In genomic region chr3R:27581263-27581868, dm6 we compare ENCODE assay signal across 4 fruit fly cellular contexts.
TF ChIP-seq lines count a peak whose summit lies in the region.

No protein-coding gene starts in this region.

TF ChIP-seq in whole organism, adult, 20 proteins besides CTCF, POLR2A, EP300 and RAD21 (continued from another document):
- TF ChIP-seq kay (GFP tag; lab: Kevin White, UChicago; ENCODE audit: borderline replicate concordance) (no peak), CG7101 (tag; optimal IDR thresholded peaks at IDR 0.05; lab: Kevin White, UChicago) (peak; percentile 79), Clk (GFP tag; optimal IDR thresholded peaks at IDR 0.05; lab: Kevin White, UChicago) (peak; percentile 25)

TF ChIP-seq in whole organism, embryonic, 481 proteins besides CTCF, POLR2A, EP300 and RAD21 (continued from another document and continues in another):
- TF ChIP-seq bigmax (GFP tag; optimal IDR thresholded peaks at IDR 0.05; lab: Kevin White, UChicago), result peak; percentile 27
- TF ChIP-seq NC2α (GFP tag; optimal IDR thresholded peaks at IDR 0.05; lab: Kevin White, UChicago), result no peak
- TF ChIP-seq CG2678 (tag; optimal IDR thresholded peaks at IDR 0.05; lab: Kevin White, UChicago), result peak; percentile 74
- no peak for TF ChIP-seq Hmx (GFP tag; optimal IDR thresholded peaks at IDR 0.05; lab: Kevin White, UChicago)
- no peak for TF ChIP-seq CG16815 (GFP tag; optimal IDR thresholded peaks at IDR 0.05; lab: Kevin White, UChicago)
- TF ChIP-seq ato (GFP tag; IDR thresholded peaks at IDR 0.05; lab: Robert Waterston, UW; ENCODE audit: partially characterized antibody), result no peak
- TF ChIP-seq CG12391 (tag; optimal IDR thresholded peaks at IDR 0.05; lab: Kevin White, UChicago), result peak; percentile 62
- peak; percentile 70 for TF ChIP-seq Hmr (GFP tag; optimal IDR thresholded peaks at IDR 0.05; lab: Kevin White, UChicago)
- no peak for TF ChIP-seq chinmo (GFP tag; IDR thresholded peaks at IDR 0.05; lab: Robert Waterston, UW; ENCODE audit: partially characterized antibody)
- no peak for TF ChIP-seq E2f1 (GFP tag; IDR thresholded peaks at IDR 0.05; lab: Robert Waterston, UW)
- TF ChIP-seq CG11247 (GFP tag; IDR thresholded peaks at IDR 0.05; lab: Robert Waterston, UW), result no peak
- peak; percentile 90 for TF ChIP-seq mirr (GFP tag; optimal IDR thresholded peaks at IDR 0.05; lab: Kevin White, UChicago)
- no peak for TF ChIP-seq Atf6 (GFP tag; IDR thresholded peaks at IDR 0.05; lab: Robert Waterston, UW)
- peak; percentile 89 for TF ChIP-seq Ets97D (GFP tag; optimal IDR thresholded peaks at IDR 0.05; lab: Kevin White, UChicago)
- TF ChIP-seq prd (optimal IDR thresholded peaks at IDR 0.05; lab: Kevin White, UChicago), result no peak
- no peak for TF ChIP-seq prd (GFP tag; IDR thresholded peaks at IDR 0.05; lab: Robert Waterston, UW)
- TF ChIP-seq ind (GFP tag; optimal IDR thresholded peaks at IDR 0.05; lab: Kevin White, UChicago), result peak; percentile 45
- no peak for TF ChIP-seq CG1602 (GFP tag; optimal IDR thresholded peaks at IDR 0.05; lab: Kevin White, UChicago)
- peak; percentile 43 for TF ChIP-seq Antp (GFP tag; optimal IDR thresholded peaks at IDR 0.05; lab: Kevin White, UChicago)
- TF ChIP-seq CG31388 (GFP tag; optimal IDR thresholded peaks at IDR 0.05; lab: Kevin White, UChicago), result peak; percentile 34
- TF ChIP-seq CG8281 (tag; optimal IDR thresholded peaks at IDR 0.05; lab: Kevin White, UChicago), result no peak
- TF ChIP-seq Dref (GFP tag; IDR thresholded peaks at IDR 0.05; lab: Robert Waterston, UW), result no peak
- TF ChIP-seq ap (GFP tag; IDR thresholded peaks at IDR 0.05; lab: Robert Waterston, UW), result no peak
- no peak for TF ChIP-seq C15 (GFP tag; IDR thresholded peaks at IDR 0.05; lab: Robert Waterston, UW)
- TF ChIP-seq sc (optimal IDR thresholded peaks at IDR 0.05; lab: Kevin White, UChicago), result no peak
- TF ChIP-seq sc (GFP tag; optimal IDR thresholded peaks at IDR 0.05; lab: Kevin White, UChicago), result no peak
- no peak for TF ChIP-seq CG17361 (GFP tag; IDR thresholded peaks at IDR 0.05; lab: Robert Waterston, UW)
- TF ChIP-seq CG7786 (GFP tag; optimal IDR thresholded peaks at IDR 0.05; lab: Kevin White, UChicago), result peak; percentile 48
- peak; percentile 14 for TF ChIP-seq dmrt11E (tag; optimal IDR thresholded peaks at IDR 0.05; lab: Kevin White, UChicago)
- TF ChIP-seq CG1832 (GFP tag; optimal IDR thresholded peaks at IDR 0.05; lab: Kevin White, UChicago), result peak; percentile 79
- no peak for TF ChIP-seq CG18764 (GFP tag; optimal IDR thresholded peaks at IDR 0.05; lab: Kevin White, UChicago)
- TF ChIP-seq chn (GFP tag; optimal IDR thresholded peaks at IDR 0.05; lab: Kevin White, UChicago), result peak; percentile 54
- TF ChIP-seq knrl (GFP tag; IDR thresholded peaks at IDR 0.05; lab: Robert Waterston, UW; ENCODE audit: partially characterized antibody), result no peak
- TF ChIP-seq CG12155 (GFP tag; optimal IDR thresholded peaks at IDR 0.05; lab: Kevin White, UChicago), result peak; percentile 67
- TF ChIP-seq crp (GFP tag; optimal IDR thresholded peaks at IDR 0.05; lab: Kevin White, UChicago), result no peak
- TF ChIP-seq CG1603 (tag; optimal IDR thresholded peaks at IDR 0.05; lab: Kevin White, UChicago), result peak; percentile 75
- TF ChIP-seq emc (GFP tag; optimal IDR thresholded peaks at IDR 0.05; lab: Kevin White, UChicago), result peak; percentile 16
- no peak for TF ChIP-seq ci (GFP tag; IDR thresholded peaks at IDR 0.05; lab: Robert Waterston, UW)
- peak in 1 of 3 experiments; percentile 45 for TF ChIP-seq Stat92E (GFP tag; optimal IDR thresholded peaks at IDR 0.05; lab: Kevin White, UChicago)
- peak; percentile 77 for TF ChIP-seq CG6854 (GFP tag; optimal IDR thresholded peaks at IDR 0.05; lab: Kevin White, UChicago)
- TF ChIP-seq HLHmδ (GFP tag; optimal IDR thresholded peaks at IDR 0.05; lab: Kevin White, UChicago), result peak; percentile 9
- TF ChIP-seq Atf3 (GFP tag; optimal IDR thresholded peaks at IDR 0.05; lab: Kevin White, UChicago), result no peak
- TF ChIP-seq Hr3 (GFP tag; optimal IDR thresholded peaks at IDR 0.05; lab: Kevin White, UChicago), result no peak
- no peak for TF ChIP-seq Dip3 (GFP tag; optimal IDR thresholded peaks at IDR 0.05; lab: Kevin White, UChicago)

TF ChIP-seq in whole organism, prepupa, 60 proteins besides CTCF, POLR2A, EP300 and RAD21 (continued from another document):
- TF ChIP-seq ss (GFP tag; optimal IDR thresholded peaks at IDR 0.05; lab: Kevin White, UChicago) (peak; percentile 74 to 75), Sox15 (GFP tag; optimal IDR thresholded peaks at IDR 0.05; lab: Kevin White, UChicago) (peak; percentile 30), acj6 (GFP tag; optimal IDR thresholded peaks at IDR 0.05; lab: Kevin White, UChicago) (peak; percentile 72), CG9139 (GFP tag; optimal IDR thresholded peaks at IDR 0.05; lab: Kevin White, UChicago) (peak; percentile 64), Eip78C (GFP tag; lab: Kevin White, UChicago) (peak; percentile 95), Sox14 (GFP tag; optimal IDR thresholded peaks at IDR 0.05; lab: Kevin White, UChicago) (peak; percentile 79), svp (GFP tag; lab: Kevin White, UChicago) (peak; percentile 85), fd59A (GFP tag; optimal IDR thresholded peaks at IDR 0.05; lab: Kevin White, UChicago) (no peak), Eip75B (GFP tag; optimal IDR thresholded peaks at IDR 0.05; lab: Kevin White, UChicago) (peak; percentile 86), Ets96B (tag; optimal IDR thresholded peaks at IDR 0.05; lab: Kevin White, UChicago) (peak; percentile 70), OdsH (GFP tag; optimal IDR thresholded peaks at IDR 0.05; lab: Kevin White, UChicago) (peak; percentile 83), CG6808 (GFP tag; optimal IDR thresholded peaks at IDR 0.05; lab: Kevin White, UChicago) (peak; percentile 71), Blimp-1 (GFP tag; optimal IDR thresholded peaks at IDR 0.05; lab: Kevin White, UChicago) (no peak), CG7368 (GFP tag; optimal IDR thresholded peaks at IDR 0.05; lab: Kevin White, UChicago) (peak; percentile 87), CG34406 (GFP tag; optimal IDR thresholded peaks at IDR 0.05; lab: Kevin White, UChicago) (peak; percentile 69), dac (GFP tag; optimal IDR thresholded peaks at IDR 0.05; lab: Kevin White, UChicago) (no peak), CG8119 (GFP tag; IDR thresholded peaks at IDR 0.05; lab: Robert Waterston, UW) (no peak), CG10669 (GFP tag; optimal IDR thresholded peaks at IDR 0.05; lab: Kevin White, UChicago) (peak; percentile 67), CG6276 (GFP tag; optimal IDR thresholded peaks at IDR 0.05; lab: Kevin White, UChicago) (peak; percentile 83), lz (GFP tag; optimal IDR thresholded peaks at IDR 0.05; lab: Kevin White, UChicago) (peak; percentile 67), pdm3 (GFP tag; optimal IDR thresholded peaks at IDR 0.05; lab: Kevin White, UChicago) (peak; percentile 78), CG4318 (GFP tag; optimal IDR thresholded peaks at IDR 0.05; lab: Kevin White, UChicago) (no peak), fkh (GFP tag; optimal IDR thresholded peaks at IDR 0.05; lab: Kevin White, UChicago) (no peak), vri (GFP tag; optimal IDR thresholded peaks at IDR 0.05; lab: Kevin White, UChicago) (peak; percentile 83), CG6854 (GFP tag; optimal IDR thresholded peaks at IDR 0.05; lab: Kevin White, UChicago) (peak; percentile 81), esn (GFP tag; optimal IDR thresholded peaks at IDR 0.05; lab: Kevin White, UChicago) (peak; percentile 79), CG16779 (tag; optimal IDR thresholded peaks at IDR 0.05; lab: Kevin White, UChicago) (peak; percentile 91), salr (GFP tag; optimal IDR thresholded peaks at IDR 0.05; lab: Kevin White, UChicago) (peak; percentile 23 to 62), eg (GFP tag; IDR thresholded peaks at IDR 0.05; lab: Robert Waterston, UW) (no peak), Smox (GFP tag; optimal IDR thresholded peaks at IDR 0.05; lab: Kevin White, UChicago) (no peak), fd85E (GFP tag; optimal IDR thresholded peaks at IDR 0.05; lab: Kevin White, UChicago) (peak; percentile 42), dsx (GFP tag; optimal IDR thresholded peaks at IDR 0.05; lab: Kevin White, UChicago; ENCODE audit: poor library complexity, severe bottlenecking) (peak; percentile 71), CG31627 (GFP tag; optimal IDR thresholded peaks at IDR 0.05; lab: Kevin White, UChicago) (peak; percentile 65), Hr39 (GFP tag; optimal IDR thresholded peaks at IDR 0.05; lab: Kevin White, UChicago) (peak; percentile 59), CG6163 (GFP tag; IDR thresholded peaks at IDR 0.05; lab: Robert Waterston, UW) (no peak), achi (GFP tag; optimal IDR thresholded peaks at IDR 0.05; lab: Kevin White, UChicago) (peak; percentile 84), CG1621 (tag; optimal IDR thresholded peaks at IDR 0.05; lab: Kevin White, UChicago) (peak; percentile 68), topi (GFP tag; optimal IDR thresholded peaks at IDR 0.05; lab: Kevin White, UChicago) (peak; percentile 86), cyc (GFP tag; optimal IDR thresholded peaks at IDR 0.05; lab: Kevin White, UChicago) (peak; percentile 59), Gug (GFP tag; IDR thresholded peaks at IDR 0.05; lab: Robert Waterston, UW) (no peak), CG11762 (GFP tag; optimal IDR thresholded peaks at IDR 0.05; lab: Kevin White, UChicago; ENCODE audit: insufficient read depth) (peak; percentile 75)
TF ChIP-seq in whole organism, prepupa: peak in this region for 46.

TF ChIP-seq in whole organism, wandering third instar larva, 38 proteins besides CTCF, POLR2A, EP300 and RAD21 (continued from another document):
- TF ChIP-seq sv (GFP tag; optimal IDR thresholded peaks at IDR 0.05; lab: Kevin White, UChicago), result no peak
- peak; percentile 8 for TF ChIP-seq Rel (GFP tag; optimal IDR thresholded peaks at IDR 0.05; lab: Kevin White, UChicago)
- TF ChIP-seq Rel (tag; optimal IDR thresholded peaks at IDR 0.05; lab: Kevin White, UChicago), result peak; percentile 78
- peak; percentile 33 for TF ChIP-seq Vsx2 (GFP tag; optimal IDR thresholded peaks at IDR 0.05; lab: Kevin White, UChicago; ENCODE audit: partially characterized antibody)
- TF ChIP-seq OdsH (GFP tag; optimal IDR thresholded peaks at IDR 0.05; lab: Kevin White, UChicago), result peak; percentile 76
- TF ChIP-seq CG9705 (GFP tag; optimal IDR thresholded peaks at IDR 0.05; lab: Kevin White, UChicago), result no peak
